Fruit fly (Drosophila melanogaster): ENCODE measurements around the gene CG33267.
A peak's percentile ranks its signal among the peaks of the same experiment; 100 is the strongest.

Gene CG33267

DNA sequence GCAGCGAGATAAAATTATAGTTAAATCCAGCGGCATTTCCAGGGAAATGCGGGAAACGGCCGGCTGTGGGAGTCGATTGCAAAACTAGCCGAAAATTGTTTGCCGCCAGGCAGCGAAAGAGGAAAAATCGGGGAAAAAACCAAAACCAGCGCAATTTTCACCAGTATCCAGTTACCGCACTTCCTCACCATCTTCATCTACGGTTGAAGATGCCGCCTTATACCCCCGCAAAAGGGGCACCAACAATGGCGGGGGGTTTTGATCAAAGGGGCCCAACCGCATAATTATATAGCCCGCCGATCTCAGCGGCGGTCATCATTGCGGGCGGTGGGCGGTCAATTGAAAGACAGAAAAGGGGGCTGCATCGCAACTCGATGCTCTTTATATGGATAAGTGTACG, 16.3 kb upstream of the CG33267 start:
- TF ChIP-seq CG4496 (GFP tag; IDR thresholded peaks at IDR 0.05) (no peak), CG8159 (tag; optimal IDR thresholded peaks at IDR 0.05) (no peak), Pif1A (GFP tag; optimal IDR thresholded peaks at IDR 0.05) (no peak)

DNA sequence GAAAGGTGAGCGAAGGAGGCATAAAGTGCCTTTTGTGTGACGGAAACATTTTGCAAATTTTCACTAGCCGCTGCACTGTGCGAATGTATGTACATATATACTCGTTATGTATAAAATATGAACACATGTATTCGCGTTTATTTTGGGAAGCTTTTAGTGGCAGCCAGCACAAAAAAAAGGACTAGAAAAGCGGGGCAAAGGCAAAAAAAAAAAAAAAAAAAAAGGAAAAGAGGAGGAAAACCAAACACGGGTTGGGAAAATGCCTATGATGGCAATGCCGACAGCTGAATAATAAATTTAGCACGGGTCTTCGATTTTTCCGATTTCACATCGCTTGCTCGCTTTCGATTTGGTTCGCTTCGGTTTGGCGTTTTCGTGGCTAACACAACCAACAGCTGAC, 14.9 kb upstream of the CG33267 start:
- TF ChIP-seq Snoo (tag; optimal IDR thresholded peaks at IDR 0.05): no peak
- TF ChIP-seq EcR (GFP tag; optimal IDR thresholded peaks at IDR 0.05): no peak
- TF ChIP-seq CG32121 (GFP tag; IDR thresholded peaks at IDR 0.05): no peak
- TF ChIP-seq fd96Ca (GFP tag; IDR thresholded peaks at IDR 0.05): 0 out of 3 replicates have a peak, but pooled peaks have one; percentile 37
- peak; percentile 51 for TF ChIP-seq Ets98B (GFP tag; IDR thresholded peaks at IDR 0.05)
- TF ChIP-seq CG12605 (GFP tag; IDR thresholded peaks at IDR 0.05): peak; percentile 58

DNA sequence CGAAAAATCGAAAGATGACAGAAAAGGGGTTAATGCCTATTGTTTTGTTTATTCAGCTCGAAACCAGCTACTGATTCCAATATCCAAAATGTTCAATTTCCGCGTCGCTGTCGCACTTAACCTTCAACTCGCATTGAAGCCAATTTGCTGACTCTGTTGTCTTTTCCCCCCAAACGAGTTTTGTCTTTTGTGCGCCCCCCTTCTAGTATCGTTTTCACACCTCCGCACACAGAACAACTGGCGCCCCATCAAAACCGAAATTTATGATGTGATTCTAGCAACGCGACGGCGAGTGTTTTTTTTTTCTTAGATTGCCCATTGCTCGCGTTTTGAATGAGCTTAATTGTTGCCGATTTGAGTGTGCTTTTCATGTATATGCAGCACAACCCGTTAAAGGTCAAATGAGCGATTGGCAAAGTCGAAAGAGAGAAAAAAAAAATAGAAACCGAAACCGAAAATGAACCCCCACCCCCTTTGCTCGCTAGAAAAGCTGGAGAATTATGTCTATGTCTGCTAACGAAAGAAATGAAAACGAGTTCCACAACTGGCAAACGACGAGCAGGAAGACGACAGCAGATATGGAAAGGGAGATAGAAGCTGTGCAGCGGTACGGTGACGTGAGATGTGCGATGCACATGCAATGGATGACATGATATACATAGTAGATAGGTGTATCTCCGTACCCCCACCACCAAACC, 13.8 kb upstream of the CG33267 start:
- TF ChIP-seq CG8301 (tag; optimal IDR thresholded peaks at IDR 0.05) (no peak), CG14655 (GFP tag; optimal IDR thresholded peaks at IDR 0.05) (peak; percentile 16), CG4496 (GFP tag; IDR thresholded peaks at IDR 0.05) (0 out of 3 replicates have a peak, but pooled peaks have one; percentile 10)

DNA sequence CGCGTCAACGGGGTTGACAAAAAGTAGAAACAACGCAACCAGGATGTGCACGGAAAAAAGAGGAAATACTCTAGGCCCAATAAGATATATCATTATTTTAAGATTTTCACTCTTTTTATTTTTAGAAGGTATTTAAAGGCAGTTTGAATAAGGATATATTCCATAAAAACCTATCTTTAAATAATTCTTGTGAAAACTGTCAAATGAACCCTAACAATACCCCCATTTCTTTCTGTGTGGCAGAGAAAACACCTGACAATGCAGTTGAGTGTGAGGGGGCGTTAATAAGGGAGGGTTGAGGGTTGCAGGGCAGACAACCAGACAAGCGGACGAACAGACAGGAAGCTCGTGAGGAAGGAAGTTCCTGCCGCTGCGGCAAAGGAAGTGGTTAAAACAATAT, 12.3 kb upstream of the CG33267 start:
- no peak for TF ChIP-seq CG13204 (GFP tag; optimal IDR thresholded peaks at IDR 0.05)
- no peak for TF ChIP-seq CG10348 (GFP tag; IDR thresholded peaks at IDR 0.05)
- peak; percentile 55 for TF ChIP-seq Pif1A (GFP tag; optimal IDR thresholded peaks at IDR 0.05)
- TF ChIP-seq CG4496 (GFP tag; IDR thresholded peaks at IDR 0.05): peak; percentile 65; the same call in 1 of the 3 replicates
- TF ChIP-seq CG8301 (tag; optimal IDR thresholded peaks at IDR 0.05): peak; percentile 58
- TF ChIP-seq CG12605 (GFP tag; IDR thresholded peaks at IDR 0.05): no peak; the same call in 1 of the 2 replicates
- peak; percentile 75 for TF ChIP-seq CG8159 (tag; optimal IDR thresholded peaks at IDR 0.05)
- TF ChIP-seq CG15710 (tag; optimal IDR thresholded peaks at IDR 0.05): peak; percentile 66
- peak; percentile 52; the same call in 1 of the 2 replicates for TF ChIP-seq rn (GFP tag; IDR thresholded peaks at IDR 0.05)
- peak; percentile 52 for TF ChIP-seq Ets98B (GFP tag; IDR thresholded peaks at IDR 0.05)
- peak; percentile 76 for TF ChIP-seq CG14655 (GFP tag; optimal IDR thresholded peaks at IDR 0.05)
- peak; percentile 55 for TF ChIP-seq CG17806 (tag; optimal IDR thresholded peaks at IDR 0.05)
- peak; percentile 60 for TF ChIP-seq CG32121 (GFP tag; IDR thresholded peaks at IDR 0.05)
- peak; percentile 11; the same call in 1 of the 3 replicates for TF ChIP-seq fd96Ca (GFP tag; IDR thresholded peaks at IDR 0.05)
- TF ChIP-seq CG34367 (tag; optimal IDR thresholded peaks at IDR 0.05): peak; percentile 19
- no peak for TF ChIP-seq gl (tag; optimal IDR thresholded peaks at IDR 0.05)
- no peak for TF ChIP-seq EcR (GFP tag; optimal IDR thresholded peaks at IDR 0.05)
- peak; percentile 29 for TF ChIP-seq Pif1B (GFP tag; optimal IDR thresholded peaks at IDR 0.05)
- no peak for TF ChIP-seq D1 (tag; optimal IDR thresholded peaks at IDR 0.05)
- peak; percentile 54 for TF ChIP-seq CG9948 (tag; optimal IDR thresholded peaks at IDR 0.05)
- TF ChIP-seq Snoo (tag; optimal IDR thresholded peaks at IDR 0.05): peak; percentile 24

DNA sequence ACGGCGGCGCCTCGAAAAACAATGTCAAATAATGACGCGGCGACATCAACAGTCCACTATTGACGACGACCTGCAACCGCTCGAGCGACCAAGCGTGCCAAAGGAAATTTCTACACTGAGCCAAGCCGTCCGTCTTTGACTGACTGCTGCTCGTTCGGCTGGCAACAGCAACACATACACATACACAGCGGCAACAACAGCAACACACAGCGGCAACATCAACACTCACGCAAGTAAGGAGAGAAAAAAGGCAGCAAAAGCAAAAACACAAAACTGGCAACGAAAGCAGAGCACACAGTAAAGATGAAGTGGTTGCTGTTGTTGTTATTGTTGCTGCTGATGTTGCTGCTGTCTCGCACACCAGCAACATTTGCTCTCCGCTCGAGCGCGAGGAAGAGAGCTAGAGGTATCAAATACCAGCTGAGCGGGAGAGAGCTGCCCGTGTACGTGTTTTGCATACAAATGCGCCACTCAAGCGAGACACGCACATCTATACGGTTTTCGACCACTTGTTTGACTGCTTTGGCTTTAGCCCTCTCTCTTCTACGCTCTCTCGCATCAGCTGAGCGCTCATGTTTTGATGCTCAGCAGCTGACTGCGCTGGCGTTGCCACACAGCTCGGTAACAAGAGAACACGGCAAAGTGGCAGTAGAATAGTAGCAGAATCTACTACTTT, 11.1 kb upstream of the CG33267 start:
- TF ChIP-seq EcR (GFP tag; optimal IDR thresholded peaks at IDR 0.05) (peak; percentile 81), CG32121 (GFP tag; IDR thresholded peaks at IDR 0.05) (peak; percentile 79), rn (GFP tag; IDR thresholded peaks at IDR 0.05) (no peak), CG15710 (tag; optimal IDR thresholded peaks at IDR 0.05) (peak; percentile 61), Pif1A (GFP tag; optimal IDR thresholded peaks at IDR 0.05) (peak; percentile 21), CG10348 (GFP tag; IDR thresholded peaks at IDR 0.05) (no peak), gl (tag; optimal IDR thresholded peaks at IDR 0.05) (peak; percentile 86), CG34367 (tag; optimal IDR thresholded peaks at IDR 0.05) (peak; percentile 65), fd96Ca (GFP tag; IDR thresholded peaks at IDR 0.05) (peak; percentile 79), Ets98B (GFP tag; IDR thresholded peaks at IDR 0.05) (peak; percentile 83), CG8159 (tag; optimal IDR thresholded peaks at IDR 0.05) (peak; percentile 32), Pif1B (GFP tag; optimal IDR thresholded peaks at IDR 0.05) (peak; percentile 57), CG14655 (GFP tag; optimal IDR thresholded peaks at IDR 0.05) (peak; percentile 65), CG8301 (tag; optimal IDR thresholded peaks at IDR 0.05) (peak; percentile 44), CG9948 (tag; optimal IDR thresholded peaks at IDR 0.05) (peak; percentile 22), CG4496 (GFP tag; IDR thresholded peaks at IDR 0.05) (peak; percentile 69; the same call in 2 of the 3 replicates), CG13204 (GFP tag; optimal IDR thresholded peaks at IDR 0.05) (peak; percentile 94), D1 (tag; optimal IDR thresholded peaks at IDR 0.05) (no peak), CG17806 (tag; optimal IDR thresholded peaks at IDR 0.05) (peak; percentile 45), CG12605 (GFP tag; IDR thresholded peaks at IDR 0.05) (peak; percentile 95), Snoo (tag; optimal IDR thresholded peaks at IDR 0.05) (peak; percentile 42)

DNA sequence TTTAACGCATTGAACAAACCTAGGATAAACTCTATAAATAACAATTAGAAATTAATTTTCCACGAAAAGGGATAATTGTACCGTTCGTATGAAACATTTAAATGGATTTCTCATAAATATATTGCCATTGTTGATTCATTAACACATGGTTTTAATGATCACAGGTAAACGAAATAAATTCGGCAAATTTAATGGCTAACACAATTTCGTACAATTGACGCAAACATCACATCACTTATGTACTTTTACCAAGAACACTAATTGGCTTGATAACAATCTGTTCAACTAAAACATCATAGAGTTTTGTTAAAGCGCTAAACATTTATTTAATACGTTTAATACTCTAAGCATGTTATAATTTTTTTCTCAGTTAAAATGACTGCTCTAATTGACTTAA, 10.6 kb upstream of the CG33267 start:
- no peak for TF ChIP-seq fd96Ca (GFP tag; IDR thresholded peaks at IDR 0.05)
- TF ChIP-seq D1 (tag; optimal IDR thresholded peaks at IDR 0.05): no peak
- TF ChIP-seq CG4496 (GFP tag; IDR thresholded peaks at IDR 0.05): no peak
